Fruit fly (Drosophila melanogaster) whole organism, embryonic: ENCODE data around the gene CG31365.
A peak's percentile ranks its signal among the peaks of the same experiment; 100 is the strongest.

ENCODE experiments used
- ATbp ChIP-seq: fragments of 200-800 bp; sonication (Bioruptor generic); optimal IDR thresholded peaks from 2 replicates; lab custom pipeline; 2017; ENCODE audit warnings: missing biosample characterization, mild to moderate bottlenecking, missing genetic modification characterization, missing genetic modification reagents
- Adf1 ChIP-seq: fragments of 200-800 bp; sonication (Bioruptor generic); IDR thresholded peaks from 2 replicates; pipeline ENCODE4 v1.3.6; 2022; ENCODE audit warnings: missing biosample characterization, missing genetic modification characterization
- Atf6 ChIP-seq: fragments of 200-800 bp; sonication (Bioruptor generic); IDR thresholded peaks from 2 replicates; pipeline ENCODE4 v1.3.6; 2022; ENCODE audit warnings: missing biosample characterization, missing genetic modification characterization
- BEAF-32 ChIP-seq: fragments of 200-800 bp; sonication (Bioruptor generic); optimal IDR thresholded peaks from 3 replicates; lab custom pipeline; 2017; ENCODE audit warnings: missing biosample characterization, missing genetic modification characterization, mild to moderate bottlenecking, moderate library complexity, missing genetic modification reagents
- Bdp1 ChIP-seq: fragments of 200-800 bp; sonication (Bioruptor generic); optimal IDR thresholded peaks from 3 replicates; lab custom pipeline; 2016; ENCODE audit warnings: missing biosample characterization, missing genetic modification characterization
- CG12071 ChIP-seq: fragments of 200-800 bp; sonication (Bioruptor generic); optimal IDR thresholded peaks from 3 replicates; lab custom pipeline; 2018; ENCODE audit warnings: missing biosample characterization, mild to moderate bottlenecking, missing genetic modification characterization
- CG12659 ChIP-seq: fragments of 200-800 bp; sonication (Bioruptor generic); optimal IDR thresholded peaks from 3 replicates; lab custom pipeline; 2017; ENCODE audit warnings: mild to moderate bottlenecking, missing biosample characterization, missing genetic modification reagents, missing genetic modification characterization
- CG12744 ChIP-seq: fragments of 200-800 bp; sonication (Bioruptor generic); optimal IDR thresholded peaks from 2 replicates; lab custom pipeline; 2016; ENCODE audit warnings: missing biosample characterization, missing genetic modification characterization
- CG12769 ChIP-seq: fragments of 200-800 bp; sonication (Bioruptor generic); optimal IDR thresholded peaks from 2 replicates; lab custom pipeline; 2019; ENCODE audit warnings: missing biosample characterization, mild to moderate bottlenecking, missing genetic modification characterization, moderate library complexity
- CG12942 ChIP-seq: fragments of 200-800 bp; sonication (Bioruptor generic); optimal IDR thresholded peaks from 3 replicates; lab custom pipeline; 2016; ENCODE audit warnings: missing biosample characterization, missing genetic modification characterization
- CG17359 ChIP-seq: fragments of 200-800 bp; sonication (Bioruptor generic); optimal IDR thresholded peaks from 3 replicates; lab custom pipeline; 2018; ENCODE audit warnings: missing biosample characterization, mild to moderate bottlenecking, missing genetic modification characterization, moderate library complexity
- CG17612 ChIP-seq: fragments of 200-800 bp; sonication (Bioruptor generic); IDR thresholded peaks from 2 replicates; pipeline ENCODE4 v1.3.6; 2022; ENCODE audit warnings: missing biosample characterization, missing genetic modification characterization
- CG18599 ChIP-seq: fragments of 200-800 bp; sonication (Bioruptor generic); optimal IDR thresholded peaks from 3 replicates; lab custom pipeline; 2017; ENCODE audit warnings: missing biosample characterization, missing genetic modification characterization, mild to moderate bottlenecking, moderate library complexity, missing genetic modification reagents
- CG32772 ChIP-seq: fragments of 200-800 bp; sonication (Bioruptor generic); IDR thresholded peaks from 2 replicates; pipeline ENCODE4 v1.3.6; 2022; ENCODE audit warnings: missing biosample characterization, missing genetic modification characterization
- CG33557 ChIP-seq: fragments of 200-800 bp; sonication (Bioruptor generic); optimal IDR thresholded peaks from 2 replicates; lab custom pipeline; 2019; ENCODE audit warnings: missing biosample characterization, mild to moderate bottlenecking, missing genetic modification characterization, moderate library complexity
- CG34376 ChIP-seq: fragments of 200-800 bp; sonication (Bioruptor generic); optimal IDR thresholded peaks from 2 replicates; lab custom pipeline; 2018; ENCODE audit warnings: missing biosample characterization, mild to moderate bottlenecking, missing genetic modification characterization
- CG42726 ChIP-seq: fragments of 200-800 bp; sonication (Bioruptor generic); IDR thresholded peaks from 2 replicates; pipeline ENCODE4 v1.3.6; 2022; ENCODE audit warnings: missing biosample characterization, missing genetic modification characterization; ENCODE audit not compliant: partially characterized antibody
- CG4707 ChIP-seq: fragments of 200-800 bp; sonication (Bioruptor generic); optimal IDR thresholded peaks from 2 replicates; lab custom pipeline; 2018; ENCODE audit warnings: missing biosample characterization, mild to moderate bottlenecking, missing genetic modification characterization, moderate library complexity
- CG8478 ChIP-seq: fragments of >200 bp; optimal IDR thresholded peaks from 2 replicates; lab custom pipeline; 2018
- CG8944 ChIP-seq: fragments of 200-800 bp; sonication (Bioruptor generic); optimal IDR thresholded peaks from 3 replicates; lab custom pipeline; 2016; ENCODE audit warnings: missing biosample characterization, missing genetic modification characterization
- CG9437 ChIP-seq: fragments of 200-800 bp; sonication (Bioruptor generic); optimal IDR thresholded peaks from 2 replicates; lab custom pipeline; 2018; ENCODE audit warnings: missing biosample characterization, mild to moderate bottlenecking, missing genetic modification characterization
- CHES-1-like ChIP-seq: fragments of 200-800 bp; sonication (Bioruptor generic); optimal IDR thresholded peaks from 2 replicates; lab custom pipeline; 2016; ENCODE audit warnings: missing biosample characterization, missing genetic modification characterization
- CrebB ChIP-seq: fragments of 200-800 bp; sonication (Bioruptor generic); optimal IDR thresholded peaks from 3 replicates; lab custom pipeline; 2018; ENCODE audit warnings: missing biosample characterization, mild to moderate bottlenecking, missing genetic modification characterization
- Fer1 ChIP-seq: fragments of 200-800 bp; sonication (Bioruptor generic); optimal IDR thresholded peaks from 2 replicates; lab custom pipeline; 2017; ENCODE audit warnings: missing biosample characterization, mild to moderate bottlenecking, missing genetic modification characterization
- Hr3 ChIP-seq: fragments of 200-800 bp; sonication (Bioruptor generic); optimal IDR thresholded peaks from 3 replicates; lab custom pipeline; 2016; ENCODE audit warnings: missing biosample characterization, missing genetic modification characterization
- MTF-1 ChIP-seq: fragments of 200-800 bp; sonication (Bioruptor generic); optimal IDR thresholded peaks from 2 replicates; lab custom pipeline; 2018; ENCODE audit warnings: missing biosample characterization, mild to moderate bottlenecking, missing genetic modification characterization, borderline replicate concordance
- Max ChIP-seq: fragments of 200-800 bp; sonication (Bioruptor generic); optimal IDR thresholded peaks from 2 replicates; lab custom pipeline; 2016; ENCODE audit warnings: missing biosample characterization, mild to moderate bottlenecking, missing genetic modification characterization
- NC2β ChIP-seq: fragments of 200-800 bp; sonication (Bioruptor generic); optimal IDR thresholded peaks from 2 replicates; lab custom pipeline; 2016; ENCODE audit warnings: missing biosample characterization, missing genetic modification characterization
- NfI ChIP-seq: fragments of 200-800 bp; sonication (Bioruptor generic); optimal IDR thresholded peaks from 3 replicates; lab custom pipeline; 2018; ENCODE audit warnings: missing biosample characterization, mild to moderate bottlenecking, missing genetic modification characterization, moderate library complexity
- Side ChIP-seq: fragments of 200-800 bp; sonication (Bioruptor generic); optimal IDR thresholded peaks from 2 replicates; lab custom pipeline; 2016; ENCODE audit warnings: missing biosample characterization, missing genetic modification characterization
- TFAM ChIP-seq: fragments of 200-800 bp; sonication (Bioruptor generic); optimal IDR thresholded peaks from 2 replicates; lab custom pipeline; 2017; ENCODE audit warnings: missing biosample characterization, missing genetic modification characterization, inconsistent platforms
- Xrp1 ChIP-seq: fragments of 200-800 bp; sonication (Bioruptor generic); IDR thresholded peaks from 2 replicates; pipeline ENCODE4 v1.3.6; 2022; ENCODE audit warnings: missing biosample characterization, missing genetic modification characterization
- al ChIP-seq: fragments of 200-800 bp; sonication (Bioruptor generic); IDR thresholded peaks from 2 replicates; pipeline ENCODE4 v1.3.6; 2022; ENCODE audit warnings: missing biosample characterization, missing genetic modification characterization
- bab2 ChIP-seq: fragments of 200-800 bp; sonication (Bioruptor generic); optimal IDR thresholded peaks from 2 replicates; lab custom pipeline; 2016; ENCODE audit warnings: missing biosample characterization, missing genetic modification characterization
- btn ChIP-seq: fragments of 200-800 bp; sonication (Bioruptor generic); optimal IDR thresholded peaks from 2 replicates; lab custom pipeline; 2016; ENCODE audit warnings: missing biosample characterization, missing genetic modification characterization
- crp ChIP-seq, 2 experiments: fragments of 200-800 bp; sonication (Bioruptor generic); optimal IDR thresholded peaks; 2 replicates in 1 of 2; 3 replicates in 1 of 2; lab custom pipeline; 2017; ENCODE audit warnings: missing biosample characterization in 2 of 2, missing genetic modification characterization in 2 of 2, mild to moderate bottlenecking in 1 of 2, moderate library complexity in 1 of 2
- emc ChIP-seq: fragments of 200-800 bp; sonication (Bioruptor generic); optimal IDR thresholded peaks from 2 replicates; lab custom pipeline; 2016; ENCODE audit warnings: missing biosample characterization, missing genetic modification characterization
- fru ChIP-seq: fragments of >200 bp; optimal IDR thresholded peaks from 2 replicates; lab custom pipeline; 2017
- fu2 ChIP-seq: fragments of 200-800 bp; sonication (Bioruptor generic); optimal IDR thresholded peaks from 2 replicates; lab custom pipeline; 2016; ENCODE audit warnings: missing biosample characterization, missing genetic modification characterization
- grn ChIP-seq: fragments of 200-800 bp; sonication (Bioruptor generic); optimal IDR thresholded peaks from 3 replicates; lab custom pipeline; 2017; ENCODE audit warnings: missing biosample characterization, missing genetic modification characterization
- gt ChIP-seq: fragments of 200-800 bp; sonication (Bioruptor generic); IDR thresholded peaks from 2 replicates; pipeline ENCODE4 v1.3.6; 2022; ENCODE audit warnings: missing biosample characterization, missing genetic modification characterization
- h ChIP-seq: fragments of >200 bp; optimal IDR thresholded peaks from 2 replicates; lab custom pipeline; 2017
- hbn ChIP-seq: fragments of 200-800 bp; sonication (Bioruptor generic); IDR thresholded peaks from 2 replicates; pipeline ENCODE4 v1.3.6; 2022; ENCODE audit warnings: missing biosample characterization, missing genetic modification characterization; ENCODE audit not compliant: partially characterized antibody
- ind ChIP-seq: fragments of 200-800 bp; sonication (Bioruptor generic); optimal IDR thresholded peaks from 3 replicates; lab custom pipeline; 2016; ENCODE audit warnings: missing biosample characterization, missing genetic modification characterization
- maf-S ChIP-seq: fragments of 200-800 bp; sonication (Bioruptor generic); optimal IDR thresholded peaks from 2 replicates; lab custom pipeline; 2016; ENCODE audit warnings: missing biosample characterization, missing genetic modification characterization
- nmo ChIP-seq: fragments of 200-800 bp; sonication (Bioruptor generic); optimal IDR thresholded peaks from 2 replicates; lab custom pipeline; 2018; ENCODE audit warnings: missing biosample characterization, mild to moderate bottlenecking, missing genetic modification characterization, moderate library complexity
- odd ChIP-seq: fragments of 200-800 bp; sonication (Bioruptor generic); optimal IDR thresholded peaks from 2 replicates; lab custom pipeline; 2017; ENCODE audit warnings: missing biosample characterization, mild to moderate bottlenecking, missing genetic modification characterization
- row ChIP-seq: fragments of 200-800 bp; sonication (Bioruptor generic); IDR thresholded peaks from 3 replicates; pipeline ENCODE4 v1.3.6; 2022; ENCODE audit warnings: missing biosample characterization, missing genetic modification characterization
- sens-2 ChIP-seq: fragments of 200-800 bp; sonication (Bioruptor generic); IDR thresholded peaks from 2 replicates; pipeline ENCODE4 v1.3.6; 2022; ENCODE audit warnings: missing biosample characterization, missing genetic modification characterization
- stc ChIP-seq: fragments of 200-800 bp; sonication (Bioruptor generic); IDR thresholded peaks from 2 replicates; pipeline ENCODE4 v1.3.6; 2022; ENCODE audit warnings: missing biosample characterization, missing genetic modification characterization
- trem ChIP-seq: fragments of 200-800 bp; optimal IDR thresholded peaks from 3 replicates; lab custom pipeline; 2019; ENCODE audit warnings: missing biosample characterization, mild to moderate bottlenecking, missing genetic modification characterization, moderate library complexity
- ttk ChIP-seq: fragments of 200-800 bp; sonication (Bioruptor generic); IDR thresholded peaks from 2 replicates; pipeline ENCODE4 v2.1.2; 2022; ENCODE audit warnings: missing biosample characterization, missing genetic modification characterization
- zfh2 ChIP-seq: fragments of 200-800 bp; sonication (Bioruptor generic); optimal IDR thresholded peaks from 2 replicates; lab custom pipeline; 2016; ENCODE audit warnings: missing biosample characterization, missing genetic modification characterization

The CG31365 gene

dm6 chr3R:23174739-23175138 lies 48.5 kb upstream of the CG31365 start (continued):
- no peak for TF ChIP-seq fru (lab: Kevin White, UChicago)
- TF ChIP-seq trem (tag; lab: Kevin White, UChicago) = peak; percentile 21
- no peak for TF ChIP-seq CG12769 (tag; lab: Kevin White, UChicago)
- TF ChIP-seq gt (GFP tag; lab: Robert Waterston, UW) = no peak
- TF ChIP-seq CG18599 = peak; percentile 3
- TF ChIP-seq al (GFP tag; lab: Robert Waterston, UW) = no peak
- no peak for TF ChIP-seq Atf6 (GFP tag; lab: Robert Waterston, UW)
- TF ChIP-seq Xrp1 (GFP tag; lab: Robert Waterston, UW) = no peak
- TF ChIP-seq CG33557 (GFP tag; lab: Kevin White, UChicago) = no peak
- TF ChIP-seq Adf1 = no peak
- 0 out of 2 replicates have a peak, but pooled peaks have one; percentile 35 for TF ChIP-seq stc
- no peak for TF ChIP-seq Side
- TF ChIP-seq row (GFP tag; lab: Robert Waterston, UW) = peak; percentile 61
- TF ChIP-seq ind (GFP tag; lab: Kevin White, UChicago) = peak; percentile 19
- peak; percentile 27 for TF ChIP-seq CG12071 (GFP tag; lab: Kevin White, UChicago)
- no peak for TF ChIP-seq zfh2 (GFP tag; lab: Kevin White, UChicago)
- TF ChIP-seq maf-S (GFP tag; lab: Kevin White, UChicago) = no peak
- peak; percentile 4 for TF ChIP-seq CG4707 (GFP tag; lab: Kevin White, UChicago)
- peak; percentile 48 for TF ChIP-seq NfI (GFP tag; lab: Kevin White, UChicago)
- no peak for TF ChIP-seq MTF-1 (GFP tag; lab: Kevin White, UChicago)
- peak; percentile 6 for TF ChIP-seq CrebB (tag; lab: Kevin White, UChicago)
- TF ChIP-seq CG12942 (GFP tag; lab: Kevin White, UChicago) = peak; percentile 3
- no peak for TF ChIP-seq NC2β
- TF ChIP-seq CG42726 (GFP tag; lab: Robert Waterston, UW) = no peak
- TF ChIP-seq bab2 = peak; percentile 47
- TF ChIP-seq CHES-1-like (GFP tag; lab: Kevin White, UChicago) = no peak
- no peak for TF ChIP-seq Bdp1 (GFP tag; lab: Kevin White, UChicago)
- TF ChIP-seq grn (GFP tag; lab: Kevin White, UChicago) = no peak
- TF ChIP-seq CG32772 (GFP tag; lab: Robert Waterston, UW) = no peak
- TF ChIP-seq ttk (GFP tag; lab: Robert Waterston, UW) = no peak
- TF ChIP-seq TFAM (GFP tag; lab: Kevin White, UChicago) = no peak
- no peak for TF ChIP-seq hbn (GFP tag; lab: Robert Waterston, UW)
- no peak for TF ChIP-seq h (lab: Kevin White, UChicago)
- no peak for TF ChIP-seq odd
- TF ChIP-seq Max (GFP tag; lab: Kevin White, UChicago) = no peak
- no peak for TF ChIP-seq CG34376
- peak; percentile 64 for TF ChIP-seq CG17359 (tag; lab: Kevin White, UChicago)
- TF ChIP-seq btn (GFP tag; lab: Kevin White, UChicago) = no peak
- no peak for TF ChIP-seq emc (GFP tag; lab: Kevin White, UChicago)
- TF ChIP-seq Fer1 (GFP tag; lab: Kevin White, UChicago) = no peak
- TF ChIP-seq BEAF-32 (GFP tag; lab: Kevin White, UChicago) = no peak
- peak; percentile 18 for TF ChIP-seq CG9437 (GFP tag; lab: Kevin White, UChicago)
- no peak for TF ChIP-seq crp (GFP tag; optimal IDR thresholded peaks at IDR 0.05; lab: Kevin White, UChicago)
- TF ChIP-seq CG12659 (GFP tag; lab: Kevin White, UChicago) = peak; percentile 23
- TF ChIP-seq CG8478 (lab: Kevin White, UChicago) = no peak
- TF ChIP-seq fu2 (GFP tag; lab: Kevin White, UChicago) = no peak
- peak; percentile 37 for TF ChIP-seq Hr3 (GFP tag; lab: Kevin White, UChicago)
- TF ChIP-seq nmo (GFP tag; lab: Kevin White, UChicago) = peak; percentile 74
- TF ChIP-seq sens-2 (GFP tag; lab: Robert Waterston, UW) = 0 out of 2 replicates have a peak, but pooled peaks have one; percentile 23
- no peak for TF ChIP-seq CG8944
- no peak for TF ChIP-seq CG12744 (GFP tag; lab: Kevin White, UChicago)
- TF ChIP-seq ATbp (GFP tag; lab: Kevin White, UChicago) = peak; percentile 48
- no peak for TF ChIP-seq CG17612
